Fruit fly (Drosophila melanogaster) whole organism, embryonic: ENCODE results near the gene CG32772.

Experiments used
- Ada2b ChIP-seq: fragments of 200-800 bp; sonication (Bioruptor generic); IDR thresholded peaks from 2 replicates; pipeline ENCODE4 v1.3.6; 2022; ENCODE audit warnings: missing biosample characterization, missing genetic modification characterization
- Aef1 ChIP-seq: fragments of 200-800 bp; sonication (Bioruptor generic); IDR thresholded peaks from 3 replicates; pipeline ENCODE4 v1.3.6; 2022; ENCODE audit warnings: missing biosample characterization, missing genetic modification characterization
- Bdp1 ChIP-seq: fragments of 200-800 bp; sonication (Bioruptor generic); optimal IDR thresholded peaks from 3 replicates; lab custom pipeline; 2016; ENCODE audit warnings: missing biosample characterization, missing genetic modification characterization
- BtbVII ChIP-seq: fragments of 200-800 bp; sonication (Bioruptor generic); optimal IDR thresholded peaks from 3 replicates; lab custom pipeline; 2017; ENCODE audit warnings: missing biosample characterization, mild to moderate bottlenecking, missing genetic modification characterization
- CG11696 ChIP-seq: fragments of 200-800 bp; sonication (Bioruptor generic); IDR thresholded peaks from 2 replicates; pipeline ENCODE4 v1.3.6; 2022; ENCODE audit warnings: missing biosample characterization, missing genetic modification characterization
- CG12104 ChIP-seq: fragments of 200-800 bp; sonication (Bioruptor generic); optimal IDR thresholded peaks from 3 replicates; lab custom pipeline; 2016; ENCODE audit warnings: missing biosample characterization, missing genetic modification characterization
- CG1233 ChIP-seq: fragments of 200-800 bp; sonication (Bioruptor generic); optimal IDR thresholded peaks from 4 replicates; lab custom pipeline; 2018; ENCODE audit warnings: missing biosample characterization, mild to moderate bottlenecking, missing genetic modification characterization
- CG13123 ChIP-seq: fragments of 200-800 bp; sonication (Bioruptor generic); optimal IDR thresholded peaks from 2 replicates; lab custom pipeline; 2016; ENCODE audit warnings: missing biosample characterization, missing genetic modification characterization
- CG14965 ChIP-seq: fragments of 200-800 bp; sonication (Bioruptor generic); optimal IDR thresholded peaks from 2 replicates; lab custom pipeline; 2016; ENCODE audit warnings: missing biosample characterization, missing genetic modification characterization, borderline replicate concordance
- CG15073 ChIP-seq: fragments of 200-800 bp; sonication (Bioruptor generic); optimal IDR thresholded peaks from 2 replicates; lab custom pipeline; 2016; ENCODE audit warnings: missing biosample characterization, missing genetic modification characterization
- CG15601 ChIP-seq: fragments of 200-800 bp; sonication (Bioruptor generic); optimal IDR thresholded peaks from 3 replicates; lab custom pipeline; 2019; ENCODE audit warnings: missing biosample characterization, mild to moderate bottlenecking, missing genetic modification characterization, moderate library complexity
- CG17361 ChIP-seq: fragments of 200-800 bp; sonication (Bioruptor generic); IDR thresholded peaks from 3 replicates; pipeline ENCODE4 v1.3.6; 2022; ENCODE audit warnings: missing biosample characterization, missing genetic modification characterization
- CG17802 ChIP-seq: fragments of 200-800 bp; sonication (Bioruptor generic); optimal IDR thresholded peaks from 2 replicates; lab custom pipeline; 2018; ENCODE audit warnings: missing biosample characterization, mild to moderate bottlenecking, missing genetic modification characterization, moderate library complexity
- CG34224 ChIP-seq: fragments of 200-800 bp; sonication (Bioruptor generic); IDR thresholded peaks from 3 replicates; pipeline ENCODE4 v1.3.6; 2022; ENCODE audit warnings: missing biosample characterization, missing genetic modification characterization; ENCODE audit not compliant: partially characterized antibody
- CG6175 ChIP-seq: fragments of 200-800 bp; sonication (Bioruptor generic); IDR thresholded peaks from 3 replicates; pipeline ENCODE4 v1.3.6; 2022; ENCODE audit warnings: missing biosample characterization, missing genetic modification characterization
- CG6254 ChIP-seq: fragments of 200-800 bp; sonication (Bioruptor generic); optimal IDR thresholded peaks from 3 replicates; lab custom pipeline; 2017; ENCODE audit warnings: mild to moderate bottlenecking, missing biosample characterization, missing genetic modification reagents, missing genetic modification characterization
- CG6272 ChIP-seq: fragments of 200-800 bp; sonication (Bioruptor generic); IDR thresholded peaks from 2 replicates; pipeline ENCODE4 v1.3.6; 2022; ENCODE audit warnings: missing biosample characterization, missing genetic modification characterization
- CG7372 ChIP-seq: fragments of 200-800 bp; sonication (Bioruptor generic); IDR thresholded peaks from 2 replicates; pipeline ENCODE4 v1.3.6; 2022; ENCODE audit warnings: missing biosample characterization, missing genetic modification characterization
- CG8765 ChIP-seq: fragments of 200-800 bp; sonication (Bioruptor generic); IDR thresholded peaks from 2 replicates; pipeline ENCODE4 v1.3.6; 2022; ENCODE audit warnings: missing biosample characterization, missing genetic modification characterization
- CG9609 ChIP-seq: fragments of 200-800 bp; sonication (Bioruptor generic); optimal IDR thresholded peaks from 3 replicates; lab custom pipeline; 2016; ENCODE audit warnings: missing biosample characterization, missing genetic modification characterization
- CG9817 ChIP-seq: fragments of 200-800 bp; sonication (Bioruptor generic); optimal IDR thresholded peaks from 2 replicates; lab custom pipeline; 2018; ENCODE audit warnings: missing biosample characterization, mild to moderate bottlenecking, missing genetic modification characterization, moderate library complexity
- CG9932 ChIP-seq: fragments of 200-800 bp; sonication (Bioruptor generic); IDR thresholded peaks from 2 replicates; pipeline ENCODE4 v1.3.6; 2022; ENCODE audit warnings: missing biosample characterization, missing genetic modification characterization
- D19A ChIP-seq: fragments of 200-800 bp; optimal IDR thresholded peaks from 3 replicates; lab custom pipeline; 2019; ENCODE audit warnings: missing biosample characterization, mild to moderate bottlenecking, missing genetic modification characterization, moderate library complexity
- Dip3 ChIP-seq: fragments of 200-800 bp; sonication (Bioruptor generic); optimal IDR thresholded peaks from 3 replicates; lab custom pipeline; 2016; ENCODE audit warnings: missing biosample characterization, missing genetic modification characterization
- Hr3 ChIP-seq: fragments of 200-800 bp; sonication (Bioruptor generic); optimal IDR thresholded peaks from 3 replicates; lab custom pipeline; 2016; ENCODE audit warnings: missing biosample characterization, missing genetic modification characterization
- MESR4 ChIP-seq: fragments of 200-800 bp; sonication (Bioruptor generic); optimal IDR thresholded peaks from 2 replicates; lab custom pipeline; 2018; ENCODE audit warnings: missing biosample characterization, mild to moderate bottlenecking, missing genetic modification characterization, moderate library complexity
- Mrtf ChIP-seq: fragments of 200-800 bp; sonication (Bioruptor generic); IDR thresholded peaks from 3 replicates; pipeline ENCODE4 v1.3.6; 2022; ENCODE audit warnings: missing biosample characterization, missing genetic modification characterization
- Neu2 ChIP-seq: fragments of 200-800 bp; sonication (Bioruptor generic); optimal IDR thresholded peaks from 3 replicates; lab custom pipeline; 2016; ENCODE audit warnings: missing biosample characterization, missing genetic modification characterization, borderline replicate concordance
- Scr ChIP-seq: fragments of 200-800 bp; sonication (Bioruptor generic); IDR thresholded peaks from 2 replicates; pipeline ENCODE4 v1.3.6; 2022; ENCODE audit warnings: missing biosample characterization, missing genetic modification characterization; ENCODE audit not compliant: partially characterized antibody
- Taf1 ChIP-seq: fragments of 200-800 bp; sonication (Bioruptor generic); IDR thresholded peaks from 2 replicates; pipeline ENCODE4 v1.3.6; 2022; ENCODE audit warnings: missing biosample characterization, missing genetic modification characterization
- bab2 ChIP-seq: fragments of 200-800 bp; sonication (Bioruptor generic); optimal IDR thresholded peaks from 2 replicates; lab custom pipeline; 2016; ENCODE audit warnings: missing biosample characterization, missing genetic modification characterization
- bbx ChIP-seq: fragments of 200-800 bp; sonication (Bioruptor generic); IDR thresholded peaks from 2 replicates; pipeline ENCODE4 v1.3.6; 2022; ENCODE audit warnings: missing biosample characterization, missing genetic modification characterization; ENCODE audit not compliant: partially characterized antibody
- chif ChIP-seq, 2 experiments: fragments of 200-800 bp; sonication (Bioruptor generic); optimal IDR thresholded peaks; 3 replicates each; lab custom pipeline; 2016; ENCODE audit warnings: missing biosample characterization in 2 of 2, missing genetic modification characterization in 2 of 2
- fd3F ChIP-seq: fragments of 200-800 bp; sonication (Bioruptor generic); optimal IDR thresholded peaks from 2 replicates; lab custom pipeline; 2018; ENCODE audit warnings: missing biosample characterization, mild to moderate bottlenecking, missing genetic modification characterization, moderate library complexity
- gsb ChIP-seq: fragments of 200-800 bp; sonication (Bioruptor generic); IDR thresholded peaks from 2 replicates; pipeline ENCODE4 v1.3.6; 2022; ENCODE audit warnings: missing biosample characterization, missing genetic modification characterization
- hbn ChIP-seq: fragments of 200-800 bp; sonication (Bioruptor generic); IDR thresholded peaks from 2 replicates; pipeline ENCODE4 v1.3.6; 2022; ENCODE audit warnings: missing biosample characterization, missing genetic modification characterization; ENCODE audit not compliant: partially characterized antibody
- lov ChIP-seq, 2 experiments: fragments of 200-800 bp in 1 of 2; fragments of >200 bp in 1 of 2; sonication (Bioruptor generic) in 1 of 2; IDR thresholded peaks in 1 of 2; optimal IDR thresholded peaks in 1 of 2; 2 replicates in 1 of 2; 3 replicates in 1 of 2; pipeline versions ENCODE4 v1.3.6 to Lab custom; 2017 to 2022; ENCODE audit warnings: missing biosample characterization in 1 of 2, missing genetic modification characterization in 1 of 2
- nom ChIP-seq: fragments of 200-800 bp; sonication (Bioruptor generic); optimal IDR thresholded peaks from 2 replicates; lab custom pipeline; 2017; ENCODE audit warnings: missing biosample characterization, missing genetic modification characterization, mild to moderate bottlenecking, moderate library complexity, missing genetic modification reagents
- odd ChIP-seq: fragments of 200-800 bp; sonication (Bioruptor generic); optimal IDR thresholded peaks from 2 replicates; lab custom pipeline; 2017; ENCODE audit warnings: missing biosample characterization, mild to moderate bottlenecking, missing genetic modification characterization
- org-1 ChIP-seq: fragments of 200-800 bp; sonication (Bioruptor generic); optimal IDR thresholded peaks from 2 replicates; lab custom pipeline; 2017; ENCODE audit warnings: missing biosample characterization, missing genetic modification characterization
- otp ChIP-seq: fragments of 200-800 bp; sonication (Bioruptor generic); IDR thresholded peaks from 3 replicates; pipeline ENCODE4, ENCODE4 v1.3.6; 2022; ENCODE audit warnings: missing biosample characterization, missing genetic modification characterization
- ranshi ChIP-seq: fragments of 200-800 bp; sonication (Bioruptor generic); IDR thresholded peaks from 2 replicates; pipeline ENCODE4 v1.3.6; 2022; ENCODE audit warnings: missing biosample characterization, missing genetic modification characterization
- repo ChIP-seq: fragments of 200-800 bp; sonication (Bioruptor generic); optimal IDR thresholded peaks from 2 replicates; lab custom pipeline; 2016; ENCODE audit warnings: missing biosample characterization, missing genetic modification characterization
- schlank ChIP-seq: fragments of 200-800 bp; sonication (Bioruptor generic); optimal IDR thresholded peaks from 2 replicates; lab custom pipeline; 2018; ENCODE audit warnings: missing biosample characterization, mild to moderate bottlenecking, missing genetic modification characterization
- sisA ChIP-seq: fragments of 200-800 bp; sonication (Bioruptor generic); IDR thresholded peaks from 2 replicates; pipeline ENCODE4 v1.3.6; 2022; ENCODE audit warnings: missing biosample characterization, missing genetic modification characterization
- slbo ChIP-seq: fragments of 200-800 bp; sonication (Bioruptor generic); IDR thresholded peaks from 2 replicates; pipeline ENCODE4 v1.3.6; 2022; ENCODE audit warnings: missing biosample characterization, missing genetic modification characterization
- sob ChIP-seq: fragments of 200-800 bp; sonication (Bioruptor generic); IDR thresholded peaks from 2 replicates; pipeline ENCODE4 v1.3.6; 2022; ENCODE audit warnings: missing biosample characterization, missing genetic modification characterization
- tio ChIP-seq: fragments of 200-800 bp; sonication (Bioruptor generic); optimal IDR thresholded peaks from 2 replicates; lab custom pipeline; 2017; ENCODE audit warnings: missing biosample characterization, missing genetic modification characterization, inconsistent platforms
- tna ChIP-seq: fragments of 200-800 bp; sonication (Bioruptor generic); IDR thresholded peaks from 2 replicates; pipeline ENCODE4 v1.3.6; 2022; ENCODE audit warnings: missing biosample characterization, missing genetic modification characterization; ENCODE audit not compliant: partially characterized antibody
- tup ChIP-seq: fragments of 200-800 bp; sonication (Bioruptor generic); optimal IDR thresholded peaks from 2 replicates; lab custom pipeline; 2016; ENCODE audit warnings: missing biosample characterization, mild to moderate bottlenecking, missing genetic modification characterization, moderate library complexity
- zen ChIP-seq: fragments of 200-800 bp; sonication (Bioruptor generic); optimal IDR thresholded peaks from 3 replicates; lab custom pipeline; 2018; ENCODE audit warnings: missing biosample characterization, mild to moderate bottlenecking, missing genetic modification characterization, moderate library complexity

CG32772 gene

dm6 chrX:4908926-4909432 lies at the start of gene CG32772 (continued):
- no peak for TF ChIP-seq bab2
- TF ChIP-seq CG7372 (GFP tag; lab: Robert Waterston, UW) = no peak
- no peak for TF ChIP-seq fd3F
- no peak for TF ChIP-seq CG12104
- peak; percentile 19 for TF ChIP-seq odd (GFP tag; lab: Kevin White, UChicago)
- TF ChIP-seq repo (GFP tag; lab: Kevin White, UChicago) = no peak
- peak; percentile 89 for TF ChIP-seq bbx (GFP tag; lab: Robert Waterston, UW)
- no peak for TF ChIP-seq gsb
- peak; percentile 29 for TF ChIP-seq MESR4 (GFP tag; lab: Kevin White, UChicago)
- TF ChIP-seq otp = peak; percentile 26; the same call in 1 of the 3 replicates
- TF ChIP-seq CG6175 = no peak
- no peak for TF ChIP-seq CG15601
- no peak for TF ChIP-seq CG6272 (GFP tag; lab: Robert Waterston, UW)
- TF ChIP-seq slbo = no peak
- no peak for TF ChIP-seq ranshi (GFP tag; lab: Robert Waterston, UW)
- no peak for TF ChIP-seq zen (tag; lab: Kevin White, UChicago)
- no peak for TF ChIP-seq Dip3 (GFP tag; lab: Kevin White, UChicago)
- no peak for TF ChIP-seq CG9817 (tag; lab: Kevin White, UChicago)
- TF ChIP-seq CG17802 (tag; lab: Kevin White, UChicago) = no peak
- TF ChIP-seq CG17361 (GFP tag; lab: Robert Waterston, UW) = no peak; the same call in 2 of the 3 replicates
- TF ChIP-seq Scr (GFP tag; lab: Robert Waterston, UW) = peak; percentile 80
- TF ChIP-seq chif (GFP tag; optimal IDR thresholded peaks at IDR 0.05; lab: Kevin White, UChicago) = no peak
- peak; percentile 91 for TF ChIP-seq tna (GFP tag; lab: Robert Waterston, UW)
- no peak for TF ChIP-seq CG13123
- TF ChIP-seq CG9932 (GFP tag; lab: Robert Waterston, UW) = no peak
- TF ChIP-seq tio (GFP tag; lab: Kevin White, UChicago) = no peak
- TF ChIP-seq CG14965 (GFP tag; lab: Kevin White, UChicago) = no peak
- no peak for TF ChIP-seq sisA (GFP tag; lab: Robert Waterston, UW)
- no peak for TF ChIP-seq Bdp1
- peak; percentile 32; the same call in 1 of the 2 replicates for TF ChIP-seq hbn (GFP tag; lab: Robert Waterston, UW)
- no peak for TF ChIP-seq CG1233 (GFP tag; lab: Kevin White, UChicago)
- TF ChIP-seq lov (optimal IDR thresholded peaks at IDR 0.05; lab: Kevin White, UChicago) = no peak
- TF ChIP-seq lov (GFP tag; IDR thresholded peaks at IDR 0.05; lab: Robert Waterston, UW) = no peak
- TF ChIP-seq Neu2 (GFP tag; lab: Kevin White, UChicago) = no peak
- no peak for TF ChIP-seq sob
- TF ChIP-seq BtbVII (GFP tag; lab: Kevin White, UChicago) = no peak
- no peak for TF ChIP-seq org-1
- no peak for TF ChIP-seq CG6254 (GFP tag; lab: Kevin White, UChicago)
- no peak for TF ChIP-seq D19A (tag; lab: Kevin White, UChicago)
- TF ChIP-seq CG15073 (GFP tag; lab: Kevin White, UChicago) = no peak
- TF ChIP-seq nom (GFP tag; lab: Kevin White, UChicago) = peak; percentile 100
- no peak for TF ChIP-seq Ada2b (GFP tag; lab: Robert Waterston, UW)
- TF ChIP-seq tup (GFP tag; lab: Kevin White, UChicago) = no peak
- no peak for TF ChIP-seq CG11696
- no peak for TF ChIP-seq Hr3
- no peak for TF ChIP-seq CG8765 (GFP tag; lab: Robert Waterston, UW)
- peak; percentile 70 for TF ChIP-seq Aef1 (GFP tag; lab: Robert Waterston, UW)
- TF ChIP-seq CG9609 (GFP tag; lab: Kevin White, UChicago) = no peak
- no peak for TF ChIP-seq Taf1 (GFP tag; lab: Robert Waterston, UW)
- TF ChIP-seq schlank (tag; lab: Kevin White, UChicago) = no peak
- TF ChIP-seq Mrtf (GFP tag; lab: Robert Waterston, UW) = no peak
- TF ChIP-seq CG34224 (GFP tag; lab: Robert Waterston, UW) = peak; percentile 81
